Worm (Caenorhabditis elegans): ENCODE measurements around the gene T03D8.6.

The T03D8.6 gene

DNA sequence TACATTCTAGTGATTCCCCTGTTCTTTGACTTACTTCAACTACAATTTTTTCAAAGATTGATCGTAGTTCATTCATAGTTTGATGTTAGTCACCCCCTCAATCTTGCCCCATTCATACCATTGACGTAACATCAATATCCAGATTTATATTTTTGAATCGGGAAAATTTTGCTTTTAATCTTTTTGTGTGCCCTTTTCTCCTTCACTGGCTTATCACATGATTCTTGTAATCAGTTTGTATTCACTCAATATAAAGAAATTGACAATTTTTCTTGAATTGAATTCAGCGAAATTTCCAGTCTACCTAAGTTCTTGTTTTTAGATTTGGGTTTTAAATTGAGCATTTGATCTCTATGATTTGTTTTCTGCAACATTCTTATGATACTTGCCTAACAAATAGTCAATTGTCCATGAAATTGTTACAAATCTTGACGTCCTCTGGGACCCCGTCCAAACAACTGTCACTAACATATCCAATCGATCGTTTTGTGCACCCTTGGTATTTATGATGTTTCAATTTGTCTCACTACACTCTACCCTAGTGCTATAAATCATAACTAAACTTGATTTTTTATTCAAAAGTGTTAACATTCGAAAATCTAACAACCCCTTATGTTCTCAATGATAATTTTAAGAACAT is 40.3 kb downstream of the T03D8.6 start:
- TF ChIP-seq flt-1 (GFP tag; IDR thresholded peaks at IDR 0.05) = no peak
- TF ChIP-seq med-1 (GFP tag; optimal IDR thresholded peaks at IDR 0.05; ENCODE audit: insufficient read depth) = no peak
- TF ChIP-seq tab-1 (GFP tag; IDR thresholded peaks at IDR 0.05) = no peak
- TF ChIP-seq klf-2 (GFP tag; conservative IDR thresholded peaks at IDR 0.05) = no peak
- no peak for TF ChIP-seq ztf-29 (GFP tag; IDR thresholded peaks at IDR 0.05)

DNA sequence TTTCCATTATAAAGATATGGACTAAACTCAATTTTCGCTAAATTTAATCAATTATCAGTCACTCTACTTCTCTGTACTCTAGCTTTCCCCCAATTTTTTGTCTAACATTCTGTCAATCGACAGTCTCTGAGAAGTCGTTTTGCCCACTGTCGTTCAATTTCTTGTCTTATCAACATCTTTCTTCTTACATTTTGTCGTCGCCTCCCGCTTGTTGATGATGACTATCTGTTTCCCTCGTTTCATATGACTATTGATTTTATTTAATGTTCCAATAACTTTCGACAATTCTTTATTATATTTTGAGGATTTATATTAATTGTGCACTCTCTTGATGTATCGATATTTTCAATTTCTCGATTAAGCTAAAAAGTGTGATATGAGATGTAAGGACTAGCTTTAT is 41.2 kb downstream of the T03D8.6 start:
- TF ChIP-seq cog-1 (tag; optimal IDR thresholded peaks at IDR 0.05) = no peak
- TF ChIP-seq T22C8.4 (GFP tag; IDR thresholded peaks at IDR 0.05) = no peak
- no peak for TF ChIP-seq ref-1 (GFP tag; conservative IDR thresholded peaks at IDR 0.05)
- TF ChIP-seq tab-1 (GFP tag; IDR thresholded peaks at IDR 0.05) = no peak
- no peak for TF ChIP-seq med-1 (GFP tag; optimal IDR thresholded peaks at IDR 0.05; ENCODE audit: insufficient read depth)
- TF ChIP-seq ztf-23 (GFP tag; IDR thresholded peaks at IDR 0.05) = no peak
- TF ChIP-seq klf-2 (GFP tag; conservative IDR thresholded peaks at IDR 0.05) = no peak
- TF ChIP-seq ztf-29 (GFP tag; IDR thresholded peaks at IDR 0.05) = no peak
- no peak for TF ChIP-seq flt-1 (GFP tag; IDR thresholded peaks at IDR 0.05)

DNA sequence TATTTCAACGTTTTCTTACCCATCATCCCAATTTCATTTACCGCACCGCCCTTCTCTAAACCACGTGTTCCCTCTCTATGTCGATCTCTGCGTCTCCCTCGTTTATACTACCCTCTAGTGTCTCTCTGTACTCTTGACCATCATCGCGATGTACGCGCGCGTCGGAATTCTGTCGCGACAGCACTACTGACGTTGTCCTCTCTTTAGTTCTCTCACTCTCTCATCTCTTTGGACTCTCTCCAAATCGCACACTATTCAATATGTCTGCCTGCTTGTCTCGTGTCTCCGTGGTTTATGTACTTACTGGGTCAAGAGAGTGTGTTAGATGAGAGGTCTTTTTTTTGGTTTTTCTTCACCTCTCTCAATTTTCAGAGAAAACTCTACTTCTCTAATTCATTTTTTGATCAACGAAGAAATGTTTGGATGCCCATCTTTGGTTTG is 41.9 kb downstream of the T03D8.6 start:
- TF ChIP-seq cog-1 (tag; optimal IDR thresholded peaks at IDR 0.05) (peak; percentile 87), ref-1 (GFP tag; conservative IDR thresholded peaks at IDR 0.05) (no peak), flt-1 (GFP tag; IDR thresholded peaks at IDR 0.05) (peak; percentile 51; the same call in 1 of the 2 replicates), tab-1 (GFP tag; IDR thresholded peaks at IDR 0.05) (no peak), ztf-29 (GFP tag; IDR thresholded peaks at IDR 0.05) (no peak), ztf-23 (GFP tag; IDR thresholded peaks at IDR 0.05) (0 out of 2 replicates have a peak, but pooled peaks have one; percentile 5), med-1 (GFP tag; optimal IDR thresholded peaks at IDR 0.05; ENCODE audit: insufficient read depth) (no peak), T22C8.4 (GFP tag; IDR thresholded peaks at IDR 0.05) (no peak), klf-2 (GFP tag; conservative IDR thresholded peaks at IDR 0.05) (no peak)

DNA sequence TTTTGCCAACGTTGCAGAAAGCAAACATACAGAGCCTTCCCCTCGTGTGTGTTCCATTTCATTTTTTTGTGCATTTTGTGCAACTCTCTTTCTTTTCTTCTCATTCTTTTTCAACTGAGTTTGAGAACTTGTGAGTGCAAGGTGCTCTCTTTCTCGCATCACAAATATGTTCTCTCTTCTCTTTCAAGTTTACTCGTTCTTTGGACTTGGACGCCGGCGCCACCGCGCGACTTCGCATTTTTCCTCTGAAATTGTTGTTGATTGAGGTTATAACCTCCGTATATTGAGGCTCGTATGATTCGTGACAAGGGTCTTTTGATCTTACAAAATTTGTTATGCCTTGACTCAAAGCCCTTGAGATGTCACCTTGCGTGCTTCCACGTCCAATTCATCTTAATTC is 43.4 kb downstream of the T03D8.6 start:
- TF ChIP-seq klf-2 (GFP tag; conservative IDR thresholded peaks at IDR 0.05) (no peak), ztf-23 (GFP tag; IDR thresholded peaks at IDR 0.05) (no peak), flt-1 (GFP tag; IDR thresholded peaks at IDR 0.05) (no peak), cog-1 (tag; optimal IDR thresholded peaks at IDR 0.05) (no peak), tab-1 (GFP tag; IDR thresholded peaks at IDR 0.05) (no peak)

DNA sequence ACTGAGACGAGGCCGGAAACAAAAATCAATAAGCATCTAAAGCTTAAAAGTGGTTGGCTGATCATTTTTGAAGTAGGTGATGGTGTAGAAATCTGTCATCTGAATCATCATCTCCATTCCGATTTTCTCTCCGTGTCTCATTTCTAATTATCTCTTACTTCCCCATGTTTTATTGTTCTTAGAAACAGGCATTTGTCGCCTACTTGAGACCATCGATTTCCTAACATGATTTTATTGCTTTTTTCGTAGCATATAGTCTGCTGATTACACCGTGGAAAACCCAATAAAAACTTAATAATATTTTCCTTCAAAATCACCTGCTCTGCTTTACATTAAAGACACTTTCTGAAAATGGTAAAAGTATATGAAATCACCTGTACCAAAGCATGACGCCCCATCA is 44.9 kb downstream of the T03D8.6 start, which contains the start of gene F38A6.4:
TSS of gene F38A6.4 (minus strand) at position 101 of the 400 bp plus-strand sequence.
- TF ChIP-seq cog-1 (tag; optimal IDR thresholded peaks at IDR 0.05) = no peak
- no peak for TF ChIP-seq tab-1 (GFP tag; IDR thresholded peaks at IDR 0.05)
- no peak for TF ChIP-seq flt-1 (GFP tag; IDR thresholded peaks at IDR 0.05)
- no peak for TF ChIP-seq med-1 (GFP tag; optimal IDR thresholded peaks at IDR 0.05; ENCODE audit: insufficient read depth)
- TF ChIP-seq ref-1 (GFP tag; conservative IDR thresholded peaks at IDR 0.05) = no peak
- no peak for TF ChIP-seq klf-2 (GFP tag; conservative IDR thresholded peaks at IDR 0.05)
- TF ChIP-seq T22C8.4 (GFP tag; IDR thresholded peaks at IDR 0.05) = no peak
- TF ChIP-seq ztf-23 (GFP tag; IDR thresholded peaks at IDR 0.05) = no peak
- TF ChIP-seq ztf-29 (GFP tag; IDR thresholded peaks at IDR 0.05) = no peak

DNA sequence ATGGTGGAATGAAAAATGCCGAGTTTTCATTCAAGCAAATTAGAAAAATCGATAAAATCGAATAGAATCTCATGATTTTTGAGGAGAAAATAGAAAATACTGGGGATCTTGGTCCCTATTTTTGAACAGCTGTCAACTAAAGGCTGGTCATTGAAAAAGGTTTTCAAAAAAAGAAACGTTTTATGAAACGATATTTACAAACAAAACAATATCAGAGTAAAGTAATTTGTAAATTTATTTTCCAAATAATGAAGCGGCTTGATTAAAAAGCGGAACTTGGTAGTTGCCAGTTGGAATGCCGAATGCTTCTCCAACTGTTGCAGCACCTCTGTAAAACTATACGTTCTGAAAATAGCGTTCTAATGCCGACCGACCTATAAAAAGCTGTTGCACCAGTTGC is 46.5 kb downstream of the T03D8.6 start, which contains the start of gene F38A6.5:
TSS of gene F38A6.5 (minus strand) at position 101 of the 400 bp plus-strand sequence.
- TF ChIP-seq tab-1 (GFP tag; IDR thresholded peaks at IDR 0.05) = no peak
- TF ChIP-seq ref-1 (GFP tag; conservative IDR thresholded peaks at IDR 0.05) = no peak
- TF ChIP-seq flt-1 (GFP tag; IDR thresholded peaks at IDR 0.05) = no peak
- no peak for TF ChIP-seq med-1 (GFP tag; optimal IDR thresholded peaks at IDR 0.05; ENCODE audit: insufficient read depth)
- no peak for TF ChIP-seq klf-2 (GFP tag; conservative IDR thresholded peaks at IDR 0.05)
- no peak for TF ChIP-seq T22C8.4 (GFP tag; IDR thresholded peaks at IDR 0.05)
- no peak for TF ChIP-seq ztf-29 (GFP tag; IDR thresholded peaks at IDR 0.05)
- TF ChIP-seq cog-1 (tag; optimal IDR thresholded peaks at IDR 0.05) = no peak
- TF ChIP-seq ztf-23 (GFP tag; IDR thresholded peaks at IDR 0.05) = no peak

DNA sequence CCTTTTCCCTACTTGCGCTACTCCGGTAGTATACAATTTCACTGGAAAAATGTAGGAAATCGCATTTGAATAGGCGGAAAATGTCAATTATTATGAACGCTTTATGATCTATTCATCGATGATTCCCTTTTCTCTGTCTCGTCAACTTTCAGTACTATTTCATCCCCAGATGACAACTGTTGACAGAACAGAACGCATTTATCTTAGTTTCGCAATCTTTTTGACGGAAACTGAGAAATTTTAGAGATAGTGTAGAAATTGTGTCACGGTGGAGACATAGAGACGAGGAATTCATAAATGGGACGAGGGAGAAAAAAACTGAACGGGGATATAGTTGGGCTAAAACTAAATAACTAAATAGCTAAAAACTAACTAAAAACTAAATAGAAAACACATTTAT is 48.4 kb downstream of the T03D8.6 start:
- no peak for TF ChIP-seq ztf-29 (GFP tag; IDR thresholded peaks at IDR 0.05)
- no peak for TF ChIP-seq med-1 (GFP tag; optimal IDR thresholded peaks at IDR 0.05; ENCODE audit: insufficient read depth)
- TF ChIP-seq tab-1 (GFP tag; IDR thresholded peaks at IDR 0.05) = no peak
- TF ChIP-seq klf-2 (GFP tag; conservative IDR thresholded peaks at IDR 0.05) = no peak
- no peak for TF ChIP-seq cog-1 (tag; optimal IDR thresholded peaks at IDR 0.05)
- no peak for TF ChIP-seq ztf-23 (GFP tag; IDR thresholded peaks at IDR 0.05)
- no peak for TF ChIP-seq flt-1 (GFP tag; IDR thresholded peaks at IDR 0.05)
- no peak for TF ChIP-seq T22C8.4 (GFP tag; IDR thresholded peaks at IDR 0.05)
- no peak for TF ChIP-seq ref-1 (GFP tag; conservative IDR thresholded peaks at IDR 0.05)

DNA sequence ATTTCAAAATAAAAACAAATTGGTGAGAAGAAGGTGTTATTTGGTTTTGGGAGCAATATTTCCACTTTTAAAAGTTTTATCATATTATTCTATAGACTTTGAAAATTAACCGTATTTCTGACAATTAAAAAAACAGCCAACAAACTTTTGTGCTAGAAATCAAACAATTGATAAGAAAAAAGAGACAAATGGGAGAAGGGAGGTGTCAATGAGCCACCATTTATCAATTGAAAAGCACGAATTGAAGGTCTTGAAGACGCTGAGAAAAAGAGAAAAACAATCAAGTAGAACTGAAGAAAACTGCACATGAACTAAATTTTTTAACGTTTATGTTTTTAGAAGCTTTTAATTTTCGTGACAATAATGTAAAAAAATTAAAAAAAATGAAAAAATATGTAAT is 49.3 kb downstream of the T03D8.6 start:
- TF ChIP-seq tab-1 (GFP tag; IDR thresholded peaks at IDR 0.05) (no peak), ztf-23 (GFP tag; IDR thresholded peaks at IDR 0.05) (no peak), flt-1 (GFP tag; IDR thresholded peaks at IDR 0.05) (no peak), ztf-29 (GFP tag; IDR thresholded peaks at IDR 0.05) (no peak), klf-2 (GFP tag; conservative IDR thresholded peaks at IDR 0.05) (no peak), T22C8.4 (GFP tag; IDR thresholded peaks at IDR 0.05) (no peak), cog-1 (tag; optimal IDR thresholded peaks at IDR 0.05) (no peak), med-1 (GFP tag; optimal IDR thresholded peaks at IDR 0.05; ENCODE audit: insufficient read depth) (no peak), ref-1 (GFP tag; conservative IDR thresholded peaks at IDR 0.05) (no peak)

DNA sequence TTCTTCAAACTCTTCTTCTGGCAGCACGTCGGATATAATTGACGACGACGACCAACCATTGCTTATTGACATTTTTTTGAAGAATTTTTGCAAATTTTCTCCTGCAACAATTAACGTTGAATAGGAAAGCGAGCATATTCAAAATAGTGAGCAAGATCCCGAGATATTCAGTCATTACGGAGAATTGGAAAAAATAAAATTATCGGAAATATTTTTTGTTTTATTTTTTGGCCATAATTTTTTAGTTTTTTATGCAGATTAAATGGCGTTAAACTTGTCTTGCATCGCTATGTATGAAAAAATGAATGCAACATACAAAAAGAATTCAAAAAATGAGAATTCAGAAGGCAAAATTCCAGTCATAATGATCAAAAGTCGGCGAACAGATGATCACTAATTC is 50.1 kb downstream of the T03D8.6 start, which contains the start of gene elp-1:
TSS of gene elp-1 (minus strand) at position 101 of the 400 bp plus-strand sequence.
- TF ChIP-seq tab-1 (GFP tag; IDR thresholded peaks at IDR 0.05) (no peak), flt-1 (GFP tag; IDR thresholded peaks at IDR 0.05) (no peak), ref-1 (GFP tag; conservative IDR thresholded peaks at IDR 0.05) (no peak), med-1 (GFP tag; optimal IDR thresholded peaks at IDR 0.05; ENCODE audit: insufficient read depth) (no peak), cog-1 (tag; optimal IDR thresholded peaks at IDR 0.05) (no peak), ztf-23 (GFP tag; IDR thresholded peaks at IDR 0.05) (no peak), T22C8.4 (GFP tag; IDR thresholded peaks at IDR 0.05) (no peak), ztf-29 (GFP tag; IDR thresholded peaks at IDR 0.05) (no peak), klf-2 (GFP tag; conservative IDR thresholded peaks at IDR 0.05) (no peak)
